Worm (Caenorhabditis elegans) whole organism, young adult: Measurements from ENCODE around the gene R02F11.3.

Experiments
- B0336.3 ChIP-seq: fragments of 200-800 bp; sonication (Bioruptor generic); IDR thresholded peaks from 2 replicates; pipeline ENCODE4 v1.3.6; 2022; ENCODE audit warnings: missing genetic modification characterization, missing compliant biosample characterization
- C06A6.2 ChIP-seq: fragments of 200-800 bp; sonication (Bioruptor generic); conservative IDR thresholded peaks from 2 replicates; pipeline ENCODE4 v1.3.6; 2022; ENCODE audit warnings: missing genetic modification characterization, missing compliant biosample characterization
- D2030.7 ChIP-seq: fragments of 200-800 bp; sonication (Bioruptor generic); IDR thresholded peaks from 2 replicates; pipeline ENCODE4 v1.3.6; 2022; ENCODE audit warnings: missing genetic modification reagents, missing genetic modification characterization, missing compliant biosample characterization
- F22D6.2 ChIP-seq: sonication (generic microtip); optimal IDR thresholded peaks from 2 replicates; lab custom pipeline; 2016; ENCODE audit warnings: mild to moderate bottlenecking, missing genetic modification characterization, missing compliant biosample characterization
- F33H1.4 ChIP-seq: fragments of 200-800 bp; sonication (Bioruptor generic); IDR thresholded peaks from 2 replicates; pipeline ENCODE4 v1.3.6; 2022; ENCODE audit warnings: missing genetic modification reagents, missing genetic modification characterization, missing compliant biosample characterization
- F49E8.2 ChIP-seq: sonication (generic microtip); optimal IDR thresholded peaks from 3 replicates; lab custom pipeline; 2017; ENCODE audit warnings: missing genetic modification characterization, mild to moderate bottlenecking, missing compliant biosample characterization, antibody characterized with exemption, moderate library complexity; ENCODE audit not compliant: insufficient read depth
- K11D2.4 ChIP-seq: fragments of 200-800 bp; sonication (Bioruptor generic); IDR thresholded peaks from 2 replicates; pipeline ENCODE4 v1.3.6; 2022; ENCODE audit warnings: missing genetic modification reagents, missing genetic modification characterization, missing compliant biosample characterization
- K12H6.12 ChIP-seq: fragments of 200-800 bp; sonication (Bioruptor generic); optimal IDR thresholded peaks from 2 replicates; lab custom pipeline; 2018; ENCODE audit warnings: mild to moderate bottlenecking, missing genetic modification characterization, missing compliant biosample characterization
- T26A5.8 ChIP-seq: sonication (generic microtip); optimal IDR thresholded peaks from 2 replicates; lab custom pipeline; 2016; ENCODE audit warnings: missing genetic modification characterization, missing compliant biosample characterization
- Y53G8AR.9 ChIP-seq: fragments of 200-800 bp; sonication (Bioruptor generic); conservative IDR thresholded peaks from 2 replicates; pipeline ENCODE4 v1.3.6; 2022; ENCODE audit warnings: missing genetic modification reagents, missing genetic modification characterization, missing compliant biosample characterization
- Y95B8A.8 ChIP-seq: fragments of 200-800 bp; sonication (Bioruptor generic); IDR thresholded peaks from 2 replicates; pipeline ENCODE4 v1.3.6; 2022; ENCODE audit warnings: missing genetic modification reagents, missing genetic modification characterization, missing compliant biosample characterization
- ZK185.1 ChIP-seq: sonication (generic microtip); optimal IDR thresholded peaks from 2 replicates; lab custom pipeline; 2016; ENCODE audit warnings: mild to moderate bottlenecking, missing genetic modification characterization, missing compliant biosample characterization; ENCODE audit not compliant: poor library complexity, severe bottlenecking
- athp-1 ChIP-seq: sonication (generic microtip); optimal IDR thresholded peaks from 2 replicates; lab custom pipeline; 2017; ENCODE audit warnings: mild to moderate bottlenecking, missing genetic modification characterization, missing compliant biosample characterization
- attf-5 ChIP-seq: fragments of 200-800 bp; sonication (Bioruptor generic); optimal IDR thresholded peaks from 2 replicates; lab custom pipeline; 2018; ENCODE audit warnings: mild to moderate bottlenecking, missing genetic modification characterization, missing compliant biosample characterization
- ceh-100 ChIP-seq: fragments of 200-800 bp; sonication (Bioruptor generic); IDR thresholded peaks from 2 replicates; pipeline ENCODE4 v1.3.6; 2022; ENCODE audit warnings: missing genetic modification reagents, missing genetic modification characterization, missing compliant biosample characterization
- ceh-27 ChIP-seq: fragments of 200-800 bp; sonication (Bioruptor generic); optimal IDR thresholded peaks from 2 replicates; lab custom pipeline; 2018; ENCODE audit warnings: mild to moderate bottlenecking, missing genetic modification characterization, moderate library complexity, missing compliant biosample characterization
- ceh-79 ChIP-seq: sonication (generic microtip); optimal IDR thresholded peaks from 2 replicates; lab custom pipeline; 2017; ENCODE audit warnings: mild to moderate bottlenecking, missing genetic modification characterization, missing compliant biosample characterization
- ceh-91 ChIP-seq: fragments of 200-800 bp; sonication (Bioruptor generic); IDR thresholded peaks from 2 replicates; pipeline ENCODE4 v1.3.6; 2022; ENCODE audit warnings: missing genetic modification reagents, missing genetic modification characterization, missing compliant biosample characterization
- dox-1 ChIP-seq: fragments of 200-800 bp; sonication (Bioruptor generic); IDR thresholded peaks from 2 replicates; pipeline ENCODE4 v1.3.6; 2022; ENCODE audit warnings: missing genetic modification reagents, missing genetic modification characterization, missing compliant biosample characterization
- dpl-1 ChIP-seq: fragments of 150-350 bp; optimal IDR thresholded peaks from 2 replicates; lab custom pipeline; 2014; ENCODE audit warnings: missing biosample characterization, missing genetic modification reagents, missing genetic modification characterization
- efl-1 ChIP-seq: fragments of 150-350 bp; optimal IDR thresholded peaks from 2 replicates; lab custom pipeline; 2014; ENCODE audit warnings: missing biosample characterization, missing genetic modification reagents, missing genetic modification characterization
- egrh-3 ChIP-seq: fragments of 200-800 bp; sonication (Bioruptor generic); IDR thresholded peaks from 2 replicates; pipeline ENCODE4 v1.3.6; 2022; ENCODE audit warnings: missing genetic modification reagents, missing genetic modification characterization, missing compliant biosample characterization
- ekl-4 ChIP-seq: fragments of 200-800 bp; sonication (Bioruptor generic); IDR thresholded peaks from 2 replicates; pipeline ENCODE4 v1.3.6; 2022; ENCODE audit warnings: missing genetic modification reagents, missing genetic modification characterization, missing compliant biosample characterization
- hsf-1 ChIP-seq: fragments of 200-800 bp; sonication (Bioruptor generic); IDR thresholded peaks from 2 replicates; pipeline ENCODE4 v1.3.6; 2022; ENCODE audit warnings: missing genetic modification reagents, missing genetic modification characterization, missing compliant biosample characterization
- let-526 ChIP-seq: fragments of 200-800 bp; sonication (Bioruptor generic); IDR thresholded peaks from 2 replicates; pipeline ENCODE4 v1.3.6; 2022; ENCODE audit warnings: missing genetic modification reagents, missing genetic modification characterization, missing compliant biosample characterization
- lin-35 ChIP-seq, 3 experiments: fragments of 150-350 bp in 2 of 3; sonication (generic microtip) in 1 of 3; optimal IDR thresholded peaks; 2 replicates each; lab custom pipeline; 2014 to 2018; ENCODE audit warnings: missing biosample characterization in 3 of 3, missing genetic modification characterization in 3 of 3, missing genetic modification reagents in 3 of 3
- lin-40 ChIP-seq: sonication (generic microtip); optimal IDR thresholded peaks from 2 replicates; lab custom pipeline; 2016; ENCODE audit warnings: missing genetic modification characterization, mild to moderate bottlenecking, missing compliant biosample characterization, missing genotype, missing genetic modification reagents
- lir-1 ChIP-seq: fragments of 200-800 bp; sonication (Bioruptor generic); conservative IDR thresholded peaks from 2 replicates; pipeline ENCODE4 v1.3.6; 2022; ENCODE audit warnings: missing genetic modification reagents, missing genetic modification characterization, missing compliant biosample characterization
- lsl-1 ChIP-seq: fragments of 200-800 bp; sonication (Bioruptor generic); optimal IDR thresholded peaks from 2 replicates; lab custom pipeline; 2018; ENCODE audit warnings: mild to moderate bottlenecking, missing genetic modification characterization, moderate library complexity, missing compliant biosample characterization
- madf-10 ChIP-seq: sonication (generic microtip); optimal IDR thresholded peaks from 2 replicates; lab custom pipeline; 2016; ENCODE audit warnings: mild to moderate bottlenecking, missing genetic modification characterization, missing compliant biosample characterization
- madf-3 ChIP-seq: fragments of 200-800 bp; sonication (Bioruptor generic); IDR thresholded peaks from 2 replicates; pipeline ENCODE4 v1.3.6; 2022; ENCODE audit warnings: missing genetic modification reagents, missing genetic modification characterization, missing compliant biosample characterization
- madf-8 ChIP-seq: fragments of 200-800 bp; sonication (Bioruptor generic); conservative IDR thresholded peaks from 2 replicates; pipeline ENCODE4 v1.3.6; 2022; ENCODE audit warnings: missing genetic modification reagents, missing genetic modification characterization, missing compliant biosample characterization
- mxl-1 ChIP-seq: sonication (generic microtip); optimal IDR thresholded peaks from 2 replicates; lab custom pipeline; 2016; ENCODE audit warnings: missing genetic modification characterization, missing compliant biosample characterization
- nfya-1 ChIP-seq: sonication (generic microtip); optimal IDR thresholded peaks from 2 replicates; lab custom pipeline; 2017; ENCODE audit warnings: antibody characterized with exemption, missing compliant biosample characterization, missing genetic modification characterization, borderline replicate concordance; ENCODE audit not compliant: insufficient read depth
- nfyb-1 ChIP-seq: fragments of 200-800 bp; sonication (Bioruptor generic); IDR thresholded peaks from 2 replicates; pipeline ENCODE4 v1.3.6; 2022; ENCODE audit warnings: missing genetic modification reagents, missing genetic modification characterization, missing compliant biosample characterization
- nhr-80 ChIP-seq: sonication (generic microtip); optimal IDR thresholded peaks from 2 replicates; lab custom pipeline; 2016; ENCODE audit warnings: missing genetic modification characterization, missing compliant biosample characterization
- rcor-1 ChIP-seq: fragments of 200-800 bp; sonication (Bioruptor generic); IDR thresholded peaks from 2 replicates; pipeline ENCODE4 v1.3.6; 2022; ENCODE audit warnings: missing genetic modification reagents, missing genetic modification characterization, missing compliant biosample characterization
- snpc-1.3 ChIP-seq: sonication (generic microtip); optimal IDR thresholded peaks from 2 replicates; lab custom pipeline; 2017; ENCODE audit warnings: missing genetic modification characterization, mild to moderate bottlenecking, missing compliant biosample characterization, antibody characterized with exemption, moderate library complexity, missing genotype, missing genetic modification reagents; ENCODE audit not compliant: insufficient read depth
- snpc-3.4 ChIP-seq: sonication (generic microtip); optimal IDR thresholded peaks from 2 replicates; lab custom pipeline; 2017; ENCODE audit warnings: missing genetic modification characterization, mild to moderate bottlenecking, missing compliant biosample characterization, antibody characterized with exemption, moderate library complexity, missing genotype, missing genetic modification reagents
- snpc-4 ChIP-seq, 5 experiments: fragments of 150-350 bp in 1 of 5; sonication (generic microtip) in 4 of 5; optimal IDR thresholded peaks; 2 replicates each; lab custom pipeline; 2014 to 2018; ENCODE audit warnings: missing genetic modification characterization in 5 of 5, missing biosample characterization in 3 of 5, antibody characterized with exemption in 2 of 5, mild to moderate bottlenecking in 2 of 5, missing compliant biosample characterization in 2 of 5, missing genotype in 2 of 5, moderate library complexity in 2 of 5, missing genetic modification reagents in 1 of 5
- somi-1 ChIP-seq: fragments of 200-800 bp; sonication (Bioruptor generic); optimal IDR thresholded peaks from 2 replicates; lab custom pipeline; 2018; ENCODE audit warnings: mild to moderate bottlenecking, missing genetic modification characterization, missing compliant biosample characterization
- tlf-1 ChIP-seq: fragments of 200-800 bp; sonication (Bioruptor generic); optimal IDR thresholded peaks from 2 replicates; lab custom pipeline; 2018; ENCODE audit warnings: mild to moderate bottlenecking, missing genetic modification characterization, missing compliant biosample characterization
- xnd-1 ChIP-seq: sonication (generic microtip); optimal IDR thresholded peaks from 2 replicates; lab custom pipeline; 2016; ENCODE audit warnings: missing genotype, missing genetic modification reagents, missing genetic modification characterization, missing compliant biosample characterization
- ztf-18 ChIP-seq: sonication (generic microtip); optimal IDR thresholded peaks from 2 replicates; lab custom pipeline; 2016; ENCODE audit warnings: missing genotype, mild to moderate bottlenecking, missing genetic modification characterization, missing compliant biosample characterization
- ztf-26 ChIP-seq: sonication (generic microtip); optimal IDR thresholded peaks from 2 replicates; lab custom pipeline; 2017; ENCODE audit warnings: missing genetic modification characterization, missing compliant biosample characterization
- ztf-6 ChIP-seq: fragments of 200-800 bp; sonication (Bioruptor generic); IDR thresholded peaks from 2 replicates; pipeline ENCODE4 v1.3.6; 2022; ENCODE audit warnings: missing genetic modification reagents, missing genetic modification characterization, missing compliant biosample characterization

Gene R02F11.3

ce11 chrV:4826710-4827380, 21.1 kb upstream of the R02F11.3 start, which contains the start of the genes hsp-6 and C37H5.5:
Gene hsp-6 (minus strand): TSS chrV:4826760.
Gene C37H5.5 (plus strand): TSS chrV:4827360.
- TF ChIP-seq ceh-79 (tag; lab: Kevin White, UChicago) (no peak), egrh-3 (GFP tag; lab: Robert Waterston, UW) (peak; percentile 26; the same call in 1 of the 2 replicates), ztf-26 (tag; lab: Kevin White, UChicago) (peak; percentile 38), madf-3 (GFP tag; lab: Robert Waterston, UW) (no peak), F49E8.2 (peak; percentile 69), F22D6.2 (tag; lab: Kevin White, UChicago) (no peak), B0336.3 (GFP tag; lab: Robert Waterston, UW) (peak; percentile 79), tlf-1 (GFP tag; lab: Kevin White, UChicago) (peak; percentile 89), dox-1 (GFP tag; lab: Robert Waterston, UW) (peak; percentile 84), T26A5.8 (tag; lab: Kevin White, UChicago) (no peak), ekl-4 (GFP tag; lab: Robert Waterston, UW) (0 out of 2 replicates have a peak, but pooled peaks have one; percentile 42), attf-5 (GFP tag; lab: Kevin White, UChicago) (peak; percentile 75), lsl-1 (GFP tag; lab: Kevin White, UChicago) (peak; percentile 91), ZK185.1 (tag; lab: Kevin White, UChicago) (peak; percentile 54), mxl-1 (tag; lab: Kevin White, UChicago) (no peak), nhr-80 (tag; lab: Kevin White, UChicago) (peak; percentile 49), Y95B8A.8 (GFP tag; lab: Robert Waterston, UW) (no peak), K12H6.12 (tag; lab: Kevin White, UChicago) (peak; percentile 22), ceh-27 (peak; percentile 73), lin-40 (tag; lab: Kevin White, UChicago) (peak; percentile 69), ceh-100 (GFP tag; lab: Robert Waterston, UW) (peak; percentile 79), athp-1 (tag; lab: Kevin White, UChicago) (peak; percentile 73), dpl-1 (GFP tag; lab: Kevin White, UChicago) (peak; percentile 11), madf-8 (GFP tag; lab: Robert Waterston, UW) (peak; percentile 75), snpc-1.3 (tag; lab: Kevin White, UChicago) (peak; percentile 55), C06A6.2 (GFP tag; lab: Robert Waterston, UW) (peak; percentile 68; the same call in 1 of the 2 replicates), madf-10 (tag; lab: Kevin White, UChicago) (peak; percentile 56), K11D2.4 (peak; percentile 70), efl-1 (peak; percentile 45), lir-1 (GFP tag; lab: Robert Waterston, UW) (peak; percentile 78), nfya-1 (no peak), ztf-18 (tag; lab: Kevin White, UChicago) (peak; percentile 47), let-526 (GFP tag; lab: Robert Waterston, UW) (0 out of 2 replicates have a peak, but pooled peaks have one; percentile 52), somi-1 (GFP tag; lab: Kevin White, UChicago) (peak; percentile 56), snpc-3.4 (tag; lab: Kevin White, UChicago) (peak; percentile 59), Y53G8AR.9 (GFP tag; lab: Robert Waterston, UW) (peak; percentile 82), F33H1.4 (peak; percentile 96), ztf-6 (GFP tag; lab: Robert Waterston, UW) (0 out of 2 replicates have a peak, but pooled peaks have one; percentile 30), xnd-1 (tag; lab: Kevin White, UChicago) (peak; percentile 52), hsf-1 (GFP tag; lab: Robert Waterston, UW) (peak; percentile 91), ceh-91 (GFP tag; lab: Robert Waterston, UW) (peak; percentile 59; the same call in 1 of the 2 replicates), nfyb-1 (GFP tag; lab: Robert Waterston, UW) (peak; percentile 81), snpc-4 (GFP tag; optimal IDR thresholded peaks at IDR 0.05; lab: Kevin White, UChicago) (peak; percentile 17), snpc-4 (tag; optimal IDR thresholded peaks at IDR 0.05; lab: Kevin White, UChicago) (peak; percentile 50 to 70 (median 61)), lin-35 (GFP tag; optimal IDR thresholded peaks at IDR 0.05; lab: Kevin White, UChicago) (peak in 1 of 3 experiments; percentile 42), rcor-1 (GFP tag; lab: Robert Waterston, UW) (peak; percentile 78), D2030.7 (GFP tag; lab: Robert Waterston, UW) (peak; percentile 72)
